Worm (Caenorhabditis elegans) whole organism, L3 larva: ENCODE data around the gene C25F9.10.

Experiments
- ama-1 ChIP-seq: fragments of 150-350 bp; optimal IDR thresholded peaks from 2 replicates; lab custom pipeline; 2018
- fkh-10 ChIP-seq: sonication (generic microtip); optimal IDR thresholded peaks from 2 replicates; lab custom pipeline; 2017; ENCODE audit warnings: missing biosample characterization, missing genetic modification reagents, missing genetic modification characterization
- nhr-77 ChIP-seq: fragments of 150-350 bp; optimal IDR thresholded peaks from 2 replicates; lab custom pipeline; 2014; ENCODE audit warnings: missing biosample characterization, missing genetic modification characterization
- unc-62 ChIP-seq: fragments of 150-350 bp; sonication (generic microtip); optimal IDR thresholded peaks from 4 replicates; lab custom pipeline; 2014; ENCODE audit warnings: missing biosample characterization, missing genetic modification reagents, missing genetic modification characterization
- ztf-4 ChIP-seq: fragments of 150-350 bp; optimal IDR thresholded peaks from 2 replicates; lab custom pipeline; 2014; ENCODE audit warnings: missing biosample characterization, missing genetic modification characterization

ce11 chrV:19432030-19432429 lies 26.5 kb downstream of the C25F9.10 start:
- TF ChIP-seq fkh-10 (GFP tag; lab: Kevin White, UChicago): no peak
- TF ChIP-seq ama-1 (lab: Kevin White, UChicago): no peak
- no peak for TF ChIP-seq nhr-77 (tag; lab: Kevin White, UChicago)
- no peak for TF ChIP-seq ztf-4 (tag; lab: Kevin White, UChicago)
- TF ChIP-seq unc-62 (GFP tag; lab: Kevin White, UChicago): no peak
